Worm (Caenorhabditis elegans) whole organism, L3 larva: ENCODE data around the gene mua-6.

Experiments
- elt-1 ChIP-seq: fragments of 150-350 bp; optimal IDR thresholded peaks from 2 replicates; lab custom pipeline; 2014; ENCODE audit warnings: missing biosample characterization, missing genetic modification characterization
- lin-15B ChIP-seq: fragments of 150-350 bp; optimal IDR thresholded peaks from 2 replicates; lab custom pipeline; 2014; ENCODE audit warnings: missing biosample characterization, missing genetic modification characterization

DNA sequence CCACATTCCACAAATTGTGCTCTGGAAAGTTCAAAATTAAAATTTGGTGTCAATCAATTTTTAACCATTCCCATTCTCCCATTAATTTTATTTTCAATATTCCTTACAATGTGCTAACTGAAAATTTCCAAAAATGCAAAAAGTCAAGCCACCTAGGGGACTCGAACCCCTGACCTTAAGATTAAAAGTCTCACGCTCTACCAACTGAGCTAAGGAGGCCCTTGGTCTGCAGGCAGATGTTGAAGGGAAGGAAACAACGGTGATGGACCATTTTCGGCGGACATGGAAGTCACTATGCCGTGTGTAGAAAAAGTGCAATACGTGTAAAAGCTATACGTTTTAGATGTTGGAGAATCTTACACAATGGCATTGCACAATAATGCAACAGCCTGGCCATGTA lies 47.7 kb downstream of the mua-6 start:
- TF ChIP-seq lin-15B (tag; lab: Kevin White, UChicago): no peak
- no peak for TF ChIP-seq elt-1 (tag; lab: Kevin White, UChicago)
